Worm (Caenorhabditis elegans) whole organism, L3 larva: ENCODE measurements around the gene lurp-3.

Experiments used
- elt-3 ChIP-seq, 3 experiments: fragments of 150-350 bp in 1 of 3; sonication (generic microtip) in 2 of 3; optimal IDR thresholded peaks; 2 replicates in 2 of 3; 4 replicates in 1 of 3; lab custom pipeline; 2014 to 2017; ENCODE audit warnings: missing biosample characterization in 3 of 3, missing genetic modification characterization in 3 of 3
- zag-1 ChIP-seq: fragments of 150-350 bp; optimal IDR thresholded peaks from 2 replicates; lab custom pipeline; 2014; ENCODE audit warnings: missing biosample characterization, missing genetic modification characterization

DNA sequence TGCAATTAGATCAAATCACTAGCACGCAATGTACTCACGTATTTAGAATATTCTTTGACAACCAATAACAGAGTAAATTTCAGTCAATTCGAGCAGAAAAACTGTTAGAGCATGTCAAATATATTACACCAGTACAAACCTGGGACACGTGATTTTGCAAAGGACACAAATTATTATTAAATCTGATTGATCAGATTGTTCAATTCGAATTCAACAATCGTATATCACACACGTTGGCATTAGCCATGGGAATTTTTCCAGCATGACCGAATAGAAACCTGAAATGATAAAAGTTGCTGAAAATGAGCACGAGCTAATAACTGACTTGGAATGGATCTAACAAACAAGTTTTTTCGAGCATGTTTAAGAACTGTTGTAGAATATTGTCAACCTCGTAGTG, 32.5 kb upstream of the lurp-3 start, which contains the start of gene srv-9:
- no peak for TF ChIP-seq elt-3 (tag; optimal IDR thresholded peaks at IDR 0.05; lab: Kevin White, UChicago)
- TF ChIP-seq zag-1 (tag; lab: Kevin White, UChicago), result no peak
